Fruit fly (Drosophila melanogaster) S2 (cell line): ENCODE measurements around the gene CG4911.

Experiments used
- CG8478 ChIP-seq: fragments of >200 bp; optimal IDR thresholded peaks from 2 replicates; lab custom pipeline; 2018
- CTCF ChIP-seq, 2 experiments: fragments of >200 bp; optimal IDR thresholded peaks; 2 replicates each; lab custom pipeline; 2018

DNA sequence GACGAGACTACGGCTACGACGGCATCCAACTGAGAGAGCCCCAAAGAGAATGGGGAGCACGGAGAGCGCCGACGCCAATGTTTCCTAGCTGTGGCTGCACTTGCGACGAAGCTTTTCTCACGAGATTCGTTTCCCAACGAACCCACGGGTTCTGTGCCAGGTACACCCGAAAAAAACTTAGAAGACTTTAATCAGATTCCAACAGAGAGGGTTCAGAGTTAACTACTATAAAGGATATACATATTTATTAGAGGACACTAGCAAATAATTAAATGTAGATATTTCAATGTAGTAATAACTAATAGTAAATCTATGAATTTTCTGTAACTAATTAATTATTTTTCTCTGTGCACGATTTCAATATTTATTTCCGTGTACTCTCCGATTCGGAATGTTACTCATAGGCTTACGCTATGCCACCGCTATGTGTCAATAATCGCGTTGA is 6.5 kb downstream of the CG4911 start, which contains the start of gene Argk1:
- TF ChIP-seq CTCF (optimal IDR thresholded peaks at IDR 0.05; lab: Kevin White, UChicago) (no peak), CG8478 (lab: Kevin White, UChicago) (no peak)
